Fruit fly (Drosophila melanogaster): ENCODE results near the gene CG17159.

DNA sequence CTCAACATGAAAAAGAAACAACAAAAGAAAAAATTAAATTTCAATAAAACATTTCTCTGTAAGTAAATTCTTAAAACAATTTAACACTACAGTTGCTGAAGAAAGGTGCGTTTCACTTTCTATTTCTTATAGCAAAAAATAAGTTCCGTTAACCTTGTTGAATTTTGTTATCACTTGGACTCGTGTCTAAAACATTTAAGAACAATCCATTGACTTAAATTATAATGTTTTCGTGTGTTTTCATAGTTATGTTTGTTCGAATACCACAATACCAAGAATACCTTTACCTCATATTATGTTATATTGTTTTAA, 4.3 kb upstream of the CG17159 start:
- TF ChIP-seq ttk (optimal IDR thresholded peaks at IDR 0.05) (no peak), psq (optimal IDR thresholded peaks at IDR 0.05) (no peak), h (optimal IDR thresholded peaks at IDR 0.05) (no peak)

All from Kc167 (cell line).